Worm (Caenorhabditis elegans) whole organism, early embryonic: Measurements from ENCODE around the gene set-13.

Source experiments
- B0310.2 ChIP-seq: sonication (generic microtip); optimal IDR thresholded peaks from 2 replicates; lab custom pipeline; 2016; ENCODE audit warnings: mild to moderate bottlenecking, missing genetic modification characterization, missing compliant biosample characterization
- F13C5.2 ChIP-seq: sonication (generic microtip); optimal IDR thresholded peaks from 2 replicates; lab custom pipeline; 2017; ENCODE audit warnings: mild to moderate bottlenecking, missing genetic modification characterization, inconsistent platforms, missing compliant biosample characterization
- aly-1 ChIP-seq: sonication (generic microtip); optimal IDR thresholded peaks from 2 replicates; lab custom pipeline; 2016; ENCODE audit warnings: missing genetic modification characterization, missing compliant biosample characterization
- ama-1 ChIP-seq: fragments of 150-350 bp; optimal IDR thresholded peaks from 2 replicates; lab custom pipeline; 2014
- ceh-13 ChIP-seq: fragments of 200-800 bp; sonication (Bioruptor generic); optimal IDR thresholded peaks from 2 replicates; lab custom pipeline; 2018; ENCODE audit warnings: mild to moderate bottlenecking, missing genetic modification characterization, missing compliant biosample characterization
- ets-7 ChIP-seq: sonication (generic microtip); optimal IDR thresholded peaks from 2 replicates; lab custom pipeline; 2016; ENCODE audit warnings: missing genotype, missing genetic modification characterization, missing compliant biosample characterization
- flt-1 ChIP-seq: fragments of 200-800 bp; sonication (Bioruptor generic); IDR thresholded peaks from 2 replicates; pipeline ENCODE4 v1.3.6; 2022; ENCODE audit warnings: missing genetic modification characterization, missing compliant biosample characterization
- hmbx-1 ChIP-seq: sonication (generic microtip); optimal IDR thresholded peaks from 2 replicates; lab custom pipeline; 2016; ENCODE audit warnings: mild to moderate bottlenecking, missing genetic modification characterization, missing compliant biosample characterization
- hmg-4 ChIP-seq: fragments of 200-800 bp; sonication (Bioruptor generic); optimal IDR thresholded peaks from 2 replicates; lab custom pipeline; 2018; ENCODE audit warnings: mild to moderate bottlenecking, missing genetic modification characterization, missing compliant biosample characterization
- pes-1 ChIP-seq: fragments of 200-800 bp; sonication (Bioruptor generic); IDR thresholded peaks from 2 replicates; pipeline ENCODE4 v1.3.6; 2022; ENCODE audit warnings: missing genetic modification reagents, missing genetic modification characterization, missing compliant biosample characterization
- scrt-1 ChIP-seq: fragments of 200-800 bp; sonication (Bioruptor generic); IDR thresholded peaks from 2 replicates; pipeline ENCODE4 v1.3.6; 2022; ENCODE audit warnings: missing genetic modification characterization, missing compliant biosample characterization
- sea-1 ChIP-seq: fragments of 200-800 bp; sonication (Bioruptor generic); conservative IDR thresholded peaks from 2 replicates; pipeline ENCODE4 v1.3.6; 2022; ENCODE audit warnings: missing genetic modification characterization, missing compliant biosample characterization
- tbx-37 ChIP-seq: fragments of 200-800 bp; sonication (Bioruptor generic); conservative IDR thresholded peaks from 2 replicates; pipeline ENCODE4 v1.3.6; 2022; ENCODE audit warnings: missing genetic modification reagents, missing genetic modification characterization, missing compliant biosample characterization
- tra-4 ChIP-seq: sonication (generic microtip); optimal IDR thresholded peaks from 2 replicates; lab custom pipeline; 2017; ENCODE audit warnings: missing genetic modification characterization, missing compliant biosample characterization

- TF ChIP-seq ama-1 (lab: Kevin White, UChicago), result no peak
- TF ChIP-seq scrt-1 (GFP tag; lab: Robert Waterston, UW), result no peak
- TF ChIP-seq flt-1, result no peak
- TF ChIP-seq sea-1 (GFP tag; lab: Robert Waterston, UW), result no peak
- TF ChIP-seq hmg-4, result no peak
- TF ChIP-seq tbx-37 (GFP tag; lab: Robert Waterston, UW), result no peak
- no peak for TF ChIP-seq F13C5.2 (tag; lab: Kevin White, UChicago)
- TF ChIP-seq ceh-13 (GFP tag; lab: Kevin White, UChicago), result no peak
- TF ChIP-seq hmbx-1, result no peak
- TF ChIP-seq pes-1 (GFP tag; lab: Robert Waterston, UW), result no peak
- no peak for TF ChIP-seq ets-7
- TF ChIP-seq aly-1 (tag; lab: Kevin White, UChicago), result no peak
- no peak for TF ChIP-seq tra-4
- TF ChIP-seq B0310.2 (tag; lab: Kevin White, UChicago), result no peak
Measured at ce11 chrII:2824169-2824568, 7.4 kb downstream of the set-13 start, which contains the start of the genes K12H6.4 and K12H6.9.
